Worm (Caenorhabditis elegans): Measurements from ENCODE around the gene Y54G2A.76.

Gene Y54G2A.76

ce11 chrIV:2825460-2826103 lies 16.4 kb downstream of the Y54G2A.76 start:
- TF ChIP-seq lin-13 (GFP tag; optimal IDR thresholded peaks at IDR 0.05) (no peak), snpc-4 (tag; optimal IDR thresholded peaks at IDR 0.05) (peak; percentile 49)

DNA sequence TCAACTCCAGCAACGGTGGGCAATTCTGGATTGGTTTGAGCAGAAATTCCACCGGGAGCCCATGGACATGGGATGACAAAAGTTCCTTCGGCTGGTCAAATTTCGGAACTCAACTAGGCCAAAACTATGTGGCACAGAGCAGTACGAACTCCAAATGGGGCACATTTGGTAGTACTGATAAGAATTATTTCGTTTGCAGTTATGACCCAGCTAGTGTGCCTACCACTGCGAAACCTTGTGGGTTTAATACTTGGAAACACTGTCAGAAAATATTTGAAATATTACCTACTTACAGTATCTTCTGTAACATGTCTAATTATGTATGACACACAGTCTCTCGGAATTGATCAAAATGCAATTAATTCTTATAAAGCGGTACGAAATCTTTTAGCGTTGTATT lies 17.1 kb downstream of the Y54G2A.76 start:
- TF ChIP-seq alr-1 (tag; optimal IDR thresholded peaks at IDR 0.05; ENCODE audit: borderline replicate concordance) (peak; percentile 85), irx-1 (tag; optimal IDR thresholded peaks at IDR 0.05) (no peak)

ce11 chrIV:2832587-2832986 lies 23.4 kb downstream of the Y54G2A.76 start, which contains the start of the genes Y54G2A.48 and pudl-1:
Gene Y54G2A.48, minus strand, starts transcription at chrIV:2832687.
Gene pudl-1, plus strand, starts transcription at chrIV:2832906.
- TF ChIP-seq xbp-1 (tag; optimal IDR thresholded peaks at IDR 0.05) (no peak), elt-3 (tag; optimal IDR thresholded peaks at IDR 0.05) (no peak), snu-23 (GFP tag; optimal IDR thresholded peaks at IDR 0.05) (no peak), pag-3 (tag; optimal IDR thresholded peaks at IDR 0.05; ENCODE audit: borderline replicate concordance, insufficient read depth) (no peak), ceh-8 (GFP tag; optimal IDR thresholded peaks at IDR 0.05) (no peak), mep-1 (tag; optimal IDR thresholded peaks at IDR 0.05) (no peak), pqm-1 (tag; optimal IDR thresholded peaks at IDR 0.05) (no peak), hlh-4 (tag; optimal IDR thresholded peaks at IDR 0.05) (no peak), jun-1 (tag; optimal IDR thresholded peaks at IDR 0.05) (no peak), dpl-1 (GFP tag; optimal IDR thresholded peaks at IDR 0.05) (no peak)

ce11 chrIV:2834516-2834915 lies 25.3 kb downstream of the Y54G2A.76 start, which contains the start of gene pudl-2:
Gene pudl-2, plus strand, starts transcription at chrIV:2834816.
- TF ChIP-seq nhr-71 (tag; optimal IDR thresholded peaks at IDR 0.05) (no peak), elt-2 (tag; optimal IDR thresholded peaks at IDR 0.05) (no peak)

- TF ChIP-seq xbp-1 (tag; optimal IDR thresholded peaks at IDR 0.05): no peak
- no peak for TF ChIP-seq C16A3.4 (tag; optimal IDR thresholded peaks at IDR 0.05)
- TF ChIP-seq elt-3 (tag; optimal IDR thresholded peaks at IDR 0.05): no peak
- TF ChIP-seq ceh-63 (GFP tag; optimal IDR thresholded peaks at IDR 0.05): no peak
Measured at ce11 chrIV:2835364-2835763, 26.2 kb downstream of the Y54G2A.76 start, which contains the start of gene clec-82. Gene clec-82, plus strand, starts transcription at chrIV:2835664.

ce11 chrIV:2838308-2838707 lies 29.1 kb downstream of the Y54G2A.76 start, which contains the start of gene Y54G2A.7:
Gene Y54G2A.7, plus strand, starts transcription at chrIV:2838608.
- TF ChIP-seq lir-3 (tag; optimal IDR thresholded peaks at IDR 0.05; ENCODE audit: poor library complexity) (no peak), C34B4.2 (tag; optimal IDR thresholded peaks at IDR 0.05) (no peak), egl-27 (tag; optimal IDR thresholded peaks at IDR 0.05) (no peak), aha-1 (tag; optimal IDR thresholded peaks at IDR 0.05) (no peak), nhr-19 (GFP tag; conservative IDR thresholded peaks at IDR 0.05) (no peak), nhr-11 (tag; optimal IDR thresholded peaks at IDR 0.05) (no peak), ztf-11 (tag; optimal IDR thresholded peaks at IDR 0.05) (no peak), fkh-10 (GFP tag; optimal IDR thresholded peaks at IDR 0.05) (no peak), nhr-237 (tag; optimal IDR thresholded peaks at IDR 0.05) (no peak), mef-2 (tag; optimal IDR thresholded peaks at IDR 0.05) (no peak), nhr-77 (tag; optimal IDR thresholded peaks at IDR 0.05) (no peak), aly-2 (tag; optimal IDR thresholded peaks at IDR 0.05) (no peak), C04F5.9 (tag; optimal IDR thresholded peaks at IDR 0.05) (no peak), nhr-47 (tag; optimal IDR thresholded peaks at IDR 0.05) (no peak), lin-39 (tag; optimal IDR thresholded peaks at IDR 0.05) (no peak), ama-1 (optimal IDR thresholded peaks at IDR 0.05) (no peak), dsc-1 (tag; optimal IDR thresholded peaks at IDR 0.05) (no peak), snpc-4 (tag; optimal IDR thresholded peaks at IDR 0.05) (no peak), mdl-1 (tag; optimal IDR thresholded peaks at IDR 0.05) (no peak), mep-1 (tag; optimal IDR thresholded peaks at IDR 0.05) (no peak)
